Worm (Caenorhabditis elegans) whole organism, L1 larva: ENCODE data around the gene Y17G9A.3.

Source experiments
- lin-13 ChIP-seq: fragments of 150-350 bp; optimal IDR thresholded peaks from 2 replicates; lab custom pipeline; 2014; ENCODE audit warnings: missing biosample characterization, missing genetic modification reagents, missing genetic modification characterization
- mep-1 ChIP-seq: fragments of 150-350 bp; optimal IDR thresholded peaks from 2 replicates; lab custom pipeline; 2014; ENCODE audit warnings: missing biosample characterization, missing genetic modification characterization

DNA sequence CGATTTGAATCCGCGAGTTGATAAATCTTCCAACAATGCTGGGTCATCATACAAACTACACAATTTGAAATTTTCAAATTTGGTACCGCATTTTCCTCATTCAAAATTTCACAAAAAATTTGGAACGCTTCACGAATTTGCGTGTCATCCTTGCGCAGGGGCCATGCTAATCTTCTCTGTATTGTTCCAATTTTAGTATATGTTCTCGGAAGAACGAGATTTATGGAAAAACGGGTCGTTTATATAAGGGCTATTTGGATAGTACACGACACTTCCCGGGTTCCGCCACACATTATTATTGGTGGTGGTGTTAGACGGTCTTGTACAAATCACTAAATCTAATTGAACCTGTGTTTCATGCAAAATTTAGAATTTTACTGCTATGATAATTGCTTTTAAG is 27.0 kb upstream of the Y17G9A.3 start:
- TF ChIP-seq lin-13 (GFP tag; lab: Kevin White, UChicago) (no peak), mep-1 (tag; lab: Kevin White, UChicago) (no peak)
